Worm (Caenorhabditis elegans) whole organism, L1 larva: Measurements from ENCODE around the gene asm-1.

Experiments used
- C04F5.9 ChIP-seq: sonication (generic microtip); optimal IDR thresholded peaks from 2 replicates; lab custom pipeline; 2016; ENCODE audit warnings: missing genetic modification characterization, missing compliant biosample characterization
- C16A3.4 ChIP-seq: fragments of 150-350 bp; optimal IDR thresholded peaks from 2 replicates; lab custom pipeline; 2014; ENCODE audit warnings: missing biosample characterization, missing genetic modification characterization
- F16B12.6 ChIP-seq: fragments of 150-350 bp; optimal IDR thresholded peaks from 2 replicates; lab custom pipeline; 2014; ENCODE audit warnings: missing biosample characterization, missing genetic modification characterization
- Y116A8C.19 ChIP-seq: sonication (generic microtip); optimal IDR thresholded peaks from 2 replicates; lab custom pipeline; 2016; ENCODE audit warnings: missing compliant biosample characterization, missing genetic modification characterization, borderline replicate concordance
- aha-1 ChIP-seq: fragments of 150-350 bp; optimal IDR thresholded peaks from 2 replicates; lab custom pipeline; 2014; ENCODE audit warnings: missing biosample characterization, missing genetic modification characterization
- ama-1 ChIP-seq: fragments of 150-350 bp; optimal IDR thresholded peaks from 2 replicates; lab custom pipeline; 2014
- blmp-1 ChIP-seq: fragments of 150-350 bp; optimal IDR thresholded peaks from 2 replicates; lab custom pipeline; 2014; ENCODE audit warnings: missing biosample characterization, missing genetic modification characterization
- ceh-8 ChIP-seq: fragments of 200-800 bp; sonication (Bioruptor generic); optimal IDR thresholded peaks from 2 replicates; lab custom pipeline; 2018; ENCODE audit warnings: mild to moderate bottlenecking, missing genetic modification characterization, moderate library complexity, missing compliant biosample characterization
- ceh-82 ChIP-seq, 3 experiments: fragments of 150-350 bp in 1 of 3; sonication (generic microtip) in 2 of 3; optimal IDR thresholded peaks; 2 replicates each; lab custom pipeline; 2014 to 2017; ENCODE audit warnings: missing biosample characterization in 3 of 3, missing genetic modification characterization in 3 of 3
- ceh-88 ChIP-seq: fragments of 200-800 bp; sonication (Bioruptor generic); IDR thresholded peaks from 2 replicates; pipeline ENCODE4 v1.3.6; 2022; ENCODE audit warnings: missing genetic modification characterization, missing compliant biosample characterization
- ces-1 ChIP-seq: fragments of 150-350 bp; optimal IDR thresholded peaks from 2 replicates; lab custom pipeline; 2014; ENCODE audit warnings: missing biosample characterization, missing genetic modification reagents, missing genetic modification characterization
- dpl-1 ChIP-seq, 3 experiments: fragments of 150-350 bp in 2 of 3; sonication (generic microtip) in 1 of 3; optimal IDR thresholded peaks; 2 replicates each; lab custom pipeline; 2014 to 2017; ENCODE audit warnings: missing biosample characterization in 3 of 3, missing genetic modification characterization in 3 of 3, missing genetic modification reagents in 3 of 3
- efl-3 ChIP-seq: fragments of 200-800 bp; sonication (Bioruptor generic); optimal IDR thresholded peaks from 2 replicates; lab custom pipeline; 2018; ENCODE audit warnings: mild to moderate bottlenecking, missing genetic modification characterization, missing compliant biosample characterization
- egl-13 ChIP-seq: sonication (generic microtip); optimal IDR thresholded peaks from 2 replicates; lab custom pipeline; 2016; ENCODE audit warnings: missing genotype, missing genetic modification reagents, missing genetic modification characterization, missing compliant biosample characterization
- egl-27 ChIP-seq, 2 experiments: fragments of 150-350 bp in 1 of 2; sonication (generic microtip); optimal IDR thresholded peaks; 3 replicates each; lab custom pipeline; 2017 to 2018; ENCODE audit warnings: missing biosample characterization in 2 of 2, missing genetic modification characterization in 2 of 2, missing genetic modification reagents in 2 of 2
- elt-3 ChIP-seq, 6 experiments: fragments of 150-350 bp in 1 of 6; sonication (generic microtip); optimal IDR thresholded peaks; 2 replicates each; lab custom pipeline; 2017 to 2018; ENCODE audit warnings: missing biosample characterization in 6 of 6, missing genetic modification characterization in 6 of 6, inconsistent platforms in 1 of 6
- fkh-10 ChIP-seq: sonication (generic microtip); optimal IDR thresholded peaks from 2 replicates; lab custom pipeline; 2017; ENCODE audit warnings: missing biosample characterization, missing genetic modification reagents, missing genetic modification characterization
- fkh-4 ChIP-seq: sonication (generic microtip); optimal IDR thresholded peaks from 2 replicates; lab custom pipeline; 2016; ENCODE audit warnings: missing compliant biosample characterization, missing genetic modification characterization, borderline replicate concordance
- hpl-2 ChIP-seq: fragments of 150-350 bp; optimal IDR thresholded peaks from 2 replicates; lab custom pipeline; 2014; ENCODE audit warnings: missing biosample characterization, missing genetic modification reagents, missing genetic modification characterization
- isw-1 ChIP-seq: fragments of 200-800 bp; sonication (Bioruptor generic); IDR thresholded peaks from 2 replicates; pipeline ENCODE4 v1.3.6; 2022; ENCODE audit warnings: missing genetic modification characterization, missing compliant biosample characterization
- jun-1 ChIP-seq: fragments of 150-350 bp; optimal IDR thresholded peaks from 2 replicates; lab custom pipeline; 2014; ENCODE audit warnings: missing biosample characterization, missing genetic modification reagents, missing genetic modification characterization
- lin-15B ChIP-seq: fragments of 150-350 bp; sonication (generic microtip); optimal IDR thresholded peaks from 3 replicates; lab custom pipeline; 2014; ENCODE audit warnings: missing biosample characterization, missing genetic modification characterization
- lin-39 ChIP-seq: fragments of 150-350 bp; optimal IDR thresholded peaks from 2 replicates; lab custom pipeline; 2014; ENCODE audit warnings: missing biosample characterization, missing genetic modification reagents, missing genetic modification characterization
- lsy-2 ChIP-seq, 2 experiments: fragments of 150-350 bp; optimal IDR thresholded peaks; 2 replicates each; lab custom pipeline; 2014; ENCODE audit warnings: missing biosample characterization in 2 of 2, missing genetic modification characterization in 2 of 2
- mab-9 ChIP-seq: fragments of 200-800 bp; sonication (Bioruptor generic); IDR thresholded peaks from 2 replicates; pipeline ENCODE4 v1.3.6; 2022; ENCODE audit warnings: missing genetic modification reagents, missing genetic modification characterization, missing compliant biosample characterization
- mef-2 ChIP-seq: fragments of 150-350 bp; optimal IDR thresholded peaks from 2 replicates; lab custom pipeline; 2014; ENCODE audit warnings: missing biosample characterization, missing genetic modification characterization
- nhr-12 ChIP-seq: sonication (generic microtip); optimal IDR thresholded peaks from 2 replicates; lab custom pipeline; 2017; ENCODE audit warnings: missing biosample characterization, missing genetic modification characterization
- nhr-19 ChIP-seq: fragments of 200-800 bp; sonication (Bioruptor generic); conservative IDR thresholded peaks from 2 replicates; pipeline ENCODE4 v1.3.6; 2022; ENCODE audit warnings: missing genetic modification characterization, missing compliant biosample characterization
- nhr-20 ChIP-seq: sonication (generic microtip); optimal IDR thresholded peaks from 2 replicates; lab custom pipeline; 2016; ENCODE audit warnings: mild to moderate bottlenecking, missing genetic modification characterization, missing compliant biosample characterization
- nhr-28 ChIP-seq: fragments of 150-350 bp; optimal IDR thresholded peaks from 2 replicates; lab custom pipeline; 2014; ENCODE audit warnings: missing biosample characterization, missing genetic modification characterization
- nhr-71 ChIP-seq: sonication (generic microtip); optimal IDR thresholded peaks from 2 replicates; lab custom pipeline; 2016; ENCODE audit warnings: mild to moderate bottlenecking, missing genetic modification characterization, moderate library complexity, missing compliant biosample characterization
- nhr-76 ChIP-seq: sonication (generic microtip); optimal IDR thresholded peaks from 2 replicates; lab custom pipeline; 2017; ENCODE audit warnings: missing biosample characterization, missing genetic modification characterization
- nhr-77 ChIP-seq: fragments of 150-350 bp; optimal IDR thresholded peaks from 2 replicates; lab custom pipeline; 2014; ENCODE audit warnings: missing biosample characterization, missing genetic modification characterization
- nhr-85 ChIP-seq: sonication (generic microtip); peaks from one replicate; lab custom pipeline; 2016; ENCODE audit warnings: missing genetic modification characterization, inconsistent platforms, missing compliant biosample characterization
- nhr-90 ChIP-seq: sonication (generic microtip); optimal IDR thresholded peaks from 2 replicates; lab custom pipeline; 2016; ENCODE audit warnings: mild to moderate bottlenecking, missing genetic modification characterization, missing compliant biosample characterization; ENCODE audit not compliant: poor library complexity
- pax-3 ChIP-seq: fragments of 200-800 bp; sonication (Bioruptor generic); optimal IDR thresholded peaks from 2 replicates; lab custom pipeline; 2018; ENCODE audit warnings: mild to moderate bottlenecking, missing genetic modification characterization, moderate library complexity, missing compliant biosample characterization
- sox-4 ChIP-seq: sonication (generic microtip); optimal IDR thresholded peaks from 2 replicates; lab custom pipeline; 2016; ENCODE audit warnings: missing genetic modification characterization, missing compliant biosample characterization
- sup-37 ChIP-seq: fragments of 200-800 bp; sonication (Bioruptor generic); optimal IDR thresholded peaks from 2 replicates; lab custom pipeline; 2018; ENCODE audit warnings: mild to moderate bottlenecking, missing genetic modification characterization, missing compliant biosample characterization
- swsn-7 ChIP-seq: sonication (generic microtip); optimal IDR thresholded peaks from 2 replicates; lab custom pipeline; 2016; ENCODE audit warnings: missing genetic modification characterization, missing compliant biosample characterization
- tlp-1 ChIP-seq: fragments of 150-350 bp; optimal IDR thresholded peaks from 2 replicates; lab custom pipeline; 2014; ENCODE audit warnings: missing biosample characterization, missing genetic modification characterization
- unc-130 ChIP-seq: fragments of 150-350 bp; optimal IDR thresholded peaks from 2 replicates; lab custom pipeline; 2017; ENCODE audit warnings: missing biosample characterization, missing genetic modification characterization, inconsistent platforms
- unc-62 ChIP-seq: fragments of 150-350 bp; optimal IDR thresholded peaks from 2 replicates; lab custom pipeline; 2014; ENCODE audit warnings: missing biosample characterization, missing genetic modification reagents, missing genetic modification characterization
- zag-1 ChIP-seq: fragments of 150-350 bp; optimal IDR thresholded peaks from 2 replicates; lab custom pipeline; 2014; ENCODE audit warnings: missing biosample characterization, missing genetic modification characterization
- zip-4 ChIP-seq: fragments of 200-800 bp; sonication (Bioruptor generic); optimal IDR thresholded peaks from 2 replicates; lab custom pipeline; 2018; ENCODE audit warnings: mild to moderate bottlenecking, missing genetic modification characterization, moderate library complexity, missing compliant biosample characterization

Gene asm-1

ce11 chrII:6913309-6913708 lies 3.4 kb downstream of the asm-1 start, which contains the start of gene cyn-10 (continued):
- TF ChIP-seq fkh-10 = no peak
- peak; percentile 95 for TF ChIP-seq C04F5.9
- TF ChIP-seq nhr-71 (tag; lab: Kevin White, UChicago) = peak; percentile 94
- no peak for TF ChIP-seq ama-1
- no peak for TF ChIP-seq nhr-77 (tag; lab: Kevin White, UChicago)
- peak; percentile 88 for TF ChIP-seq ceh-88 (GFP tag; lab: Robert Waterston, UW)
- TF ChIP-seq unc-130 (tag; lab: Kevin White, UChicago) = peak; percentile 84
- no peak for TF ChIP-seq nhr-28
- peak; percentile 38 for TF ChIP-seq lin-15B (tag; lab: Kevin White, UChicago)
- TF ChIP-seq fkh-4 (tag; lab: Kevin White, UChicago) = peak; percentile 98
- peak; percentile 52 for TF ChIP-seq lin-39 (tag; lab: Kevin White, UChicago)
- peak; percentile 95 for TF ChIP-seq mab-9
- TF ChIP-seq pax-3 (tag; lab: Kevin White, UChicago) = peak; percentile 93
- peak; percentile 76 to 85 for TF ChIP-seq lsy-2 (tag; optimal IDR thresholded peaks at IDR 0.05; lab: Kevin White, UChicago)
- no peak for TF ChIP-seq aha-1
- TF ChIP-seq dpl-1 (GFP tag; optimal IDR thresholded peaks at IDR 0.05; lab: Kevin White, UChicago) = peak; percentile 94 to 96 (median 96)
- peak; percentile 93 for TF ChIP-seq swsn-7 (tag; lab: Kevin White, UChicago)
- peak; percentile 49 for TF ChIP-seq C16A3.4 (tag; lab: Kevin White, UChicago)
- TF ChIP-seq egl-13 (tag; lab: Kevin White, UChicago) = peak; percentile 96
- peak; percentile 96 for TF ChIP-seq nhr-90 (tag; lab: Kevin White, UChicago)
- TF ChIP-seq sox-4 (tag; lab: Kevin White, UChicago) = peak; percentile 95
- peak; percentile 91 for TF ChIP-seq Y116A8C.19 (tag; lab: Kevin White, UChicago)
- peak; percentile 95 for TF ChIP-seq nhr-19 (GFP tag; lab: Robert Waterston, UW)
- no peak for TF ChIP-seq tlp-1 (tag; lab: Kevin White, UChicago)
- TF ChIP-seq zip-4 (GFP tag; lab: Kevin White, UChicago) = peak; percentile 57
- peak; percentile 87 for TF ChIP-seq isw-1 (GFP tag; lab: Robert Waterston, UW)
- peak; percentile 30 for TF ChIP-seq F16B12.6 (tag; lab: Kevin White, UChicago)
- peak; percentile 75 for TF ChIP-seq ceh-8 (GFP tag; lab: Kevin White, UChicago)
- TF ChIP-seq hpl-2 (GFP tag; lab: Kevin White, UChicago) = no peak
- peak; percentile 75 for TF ChIP-seq efl-3
- peak; percentile 96 for TF ChIP-seq nhr-85 (tag; lab: Kevin White, UChicago)
- TF ChIP-seq elt-3 (tag; optimal IDR thresholded peaks at IDR 0.05; lab: Kevin White, UChicago) = peak in 2 of 6 experiments; percentile 52 to 71
- TF ChIP-seq blmp-1 (tag; lab: Kevin White, UChicago) = peak; percentile 61
- peak; percentile 92 for TF ChIP-seq nhr-20 (tag; lab: Kevin White, UChicago)
- TF ChIP-seq zag-1 = no peak
- no peak for TF ChIP-seq mef-2 (tag; lab: Kevin White, UChicago)
- TF ChIP-seq ceh-82 (tag; optimal IDR thresholded peaks at IDR 0.05; lab: Kevin White, UChicago) = peak; percentile 67 to 80 (median 72)
- peak; percentile 71 for TF ChIP-seq sup-37
- no peak for TF ChIP-seq unc-62 (GFP tag; lab: Kevin White, UChicago)
- no peak for TF ChIP-seq ces-1 (GFP tag; lab: Kevin White, UChicago)
- TF ChIP-seq nhr-12 (tag; lab: Kevin White, UChicago) = no peak
- TF ChIP-seq egl-27 (tag; optimal IDR thresholded peaks at IDR 0.05; lab: Kevin White, UChicago) = no peak
- no peak for TF ChIP-seq nhr-76 (tag; lab: Kevin White, UChicago)
- no peak for TF ChIP-seq jun-1 (tag; lab: Kevin White, UChicago)
